Worm (Caenorhabditis elegans) whole organism, late embryonic: ENCODE data around the gene inft-2.

Experiments
- Y22D7AL.16 ChIP-seq: sonication (generic microtip); optimal IDR thresholded peaks from 2 replicates; lab custom pipeline; 2016; ENCODE audit warnings: missing genetic modification characterization, missing compliant biosample characterization
- ahr-1 ChIP-seq: sonication (generic microtip); optimal IDR thresholded peaks from 2 replicates; lab custom pipeline; 2016; ENCODE audit warnings: missing genetic modification characterization, missing compliant biosample characterization
- ama-1 ChIP-seq: fragments of 150-350 bp; optimal IDR thresholded peaks from 2 replicates; lab custom pipeline; 2014
- ceh-31 ChIP-seq: sonication (generic microtip); optimal IDR thresholded peaks from 2 replicates; lab custom pipeline; 2016; ENCODE audit warnings: missing genetic modification characterization, missing compliant biosample characterization
- ceh-34 ChIP-seq: sonication (generic microtip); optimal IDR thresholded peaks from 2 replicates; lab custom pipeline; 2016; ENCODE audit warnings: mild to moderate bottlenecking, missing genetic modification characterization, missing compliant biosample characterization
- ceh-45 ChIP-seq: fragments of 200-800 bp; sonication (Bioruptor generic); IDR thresholded peaks from 2 replicates; pipeline ENCODE4 v1.3.6; 2022; ENCODE audit warnings: missing genetic modification reagents, missing genetic modification characterization, missing compliant biosample characterization
- ceh-9 ChIP-seq: sonication (generic microtip); optimal IDR thresholded peaks from 2 replicates; lab custom pipeline; 2016; ENCODE audit warnings: mild to moderate bottlenecking, missing genetic modification characterization, inconsistent platforms, missing compliant biosample characterization
- ets-4 ChIP-seq: sonication (generic microtip); optimal IDR thresholded peaks from 2 replicates; lab custom pipeline; 2016; ENCODE audit warnings: missing genetic modification characterization, missing compliant biosample characterization
- hlh-13 ChIP-seq: fragments of 200-800 bp; sonication (Bioruptor generic); optimal IDR thresholded peaks from 2 replicates; lab custom pipeline; 2018; ENCODE audit warnings: mild to moderate bottlenecking, missing genetic modification characterization, missing compliant biosample characterization
- hlh-8 ChIP-seq: sonication (generic microtip); optimal IDR thresholded peaks from 2 replicates; lab custom pipeline; 2016; ENCODE audit warnings: missing genotype, missing genetic modification characterization, missing compliant biosample characterization
- pqm-1 ChIP-seq: sonication (generic microtip); optimal IDR thresholded peaks from 2 replicates; lab custom pipeline; 2016; ENCODE audit warnings: missing genetic modification characterization, missing compliant biosample characterization
- rnt-1 ChIP-seq: sonication (generic microtip); optimal IDR thresholded peaks from 2 replicates; lab custom pipeline; 2016; ENCODE audit warnings: missing genetic modification characterization, missing compliant biosample characterization
- unc-42 ChIP-seq: sonication (generic microtip); optimal IDR thresholded peaks from 2 replicates; lab custom pipeline; 2016; ENCODE audit warnings: missing genotype, missing genetic modification characterization, missing compliant biosample characterization

DNA sequence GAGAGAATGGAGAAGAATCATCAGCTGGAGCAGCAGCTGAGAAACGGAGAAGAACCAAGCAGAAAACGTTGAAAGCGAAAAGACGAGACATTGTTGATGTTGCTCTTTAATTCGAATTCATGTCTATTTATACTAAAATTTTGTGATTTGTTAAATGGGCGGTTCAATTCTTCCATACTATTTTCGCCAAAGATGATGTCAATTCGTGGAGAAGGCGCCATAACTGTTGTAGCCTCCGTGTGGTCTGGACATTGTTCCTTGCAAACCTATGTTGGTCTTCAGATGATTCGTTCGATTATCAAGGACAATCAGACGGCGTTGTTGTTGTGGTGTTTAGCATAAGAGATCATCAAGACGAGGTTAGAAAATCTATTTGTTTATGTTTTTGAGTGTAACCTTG, 4.7 kb upstream of the inft-2 start, which contains the start of gene far-3:
- TF ChIP-seq hlh-8 (tag; lab: Kevin White, UChicago) (no peak), pqm-1 (no peak), ceh-45 (GFP tag; lab: Robert Waterston, UW) (no peak), rnt-1 (tag; lab: Kevin White, UChicago) (no peak), ceh-9 (no peak), unc-42 (no peak), ama-1 (lab: Kevin White, UChicago) (no peak), ceh-34 (tag; lab: Kevin White, UChicago) (no peak), Y22D7AL.16 (tag; lab: Kevin White, UChicago) (no peak), hlh-13 (no peak), ceh-31 (tag; lab: Kevin White, UChicago) (no peak), ets-4 (tag; lab: Kevin White, UChicago) (no peak), ahr-1 (tag; lab: Kevin White, UChicago) (no peak)
